Fruit fly (Drosophila melanogaster): Measurements from ENCODE around the gene Tl.

The Tl gene

DNA sequence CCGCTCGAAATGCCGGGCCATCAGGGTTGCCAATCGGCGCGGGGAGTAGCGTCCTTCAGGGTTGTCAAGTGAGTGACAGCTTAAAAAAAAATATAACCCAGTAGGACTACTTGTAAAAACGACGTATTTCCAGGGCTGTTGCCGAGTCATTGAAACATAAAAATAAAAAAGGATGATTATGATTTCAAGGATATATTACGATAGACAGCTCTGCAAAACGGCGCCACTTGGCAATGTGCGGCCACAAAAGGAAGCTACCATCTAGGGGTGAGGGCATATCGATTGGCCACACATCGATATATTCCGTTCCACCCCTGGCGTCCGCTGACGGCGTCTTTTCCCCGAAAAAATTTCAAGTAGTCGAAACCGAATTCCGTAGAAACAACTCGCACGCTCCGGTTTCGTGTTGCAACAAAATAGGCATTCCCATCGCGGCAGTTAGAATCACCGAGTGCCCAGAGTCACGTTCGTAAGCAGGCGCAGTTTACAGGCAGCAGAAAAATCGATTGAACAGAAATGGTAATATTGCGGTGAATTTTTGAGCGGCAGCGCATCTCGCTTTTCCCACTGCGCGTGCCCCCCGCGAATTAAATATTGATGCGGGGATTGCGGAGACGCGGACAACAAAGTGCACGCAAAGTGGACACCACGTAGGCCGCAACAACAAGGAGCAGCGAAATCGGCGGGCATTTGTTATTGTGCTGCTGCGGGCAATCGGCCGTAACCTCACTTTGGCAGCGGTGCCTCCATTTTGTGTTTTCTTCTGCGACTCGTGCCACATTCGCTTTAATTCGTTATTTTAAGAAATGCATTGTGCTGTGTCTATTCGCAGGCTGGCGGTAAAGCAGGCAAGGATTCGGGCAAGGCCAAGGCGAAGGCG, 68.0 kb downstream of the Tl start, which contains the start of the genes ball and His2Av (continued):
- 0 out of 2 replicates have a peak, but pooled peaks have one; percentile 13 for TF ChIP-seq cas (GFP tag; IDR thresholded peaks at IDR 0.05)
- peak; percentile 85 for TF ChIP-seq CG13624 (GFP tag; optimal IDR thresholded peaks at IDR 0.05)
- TF ChIP-seq CG3995 (GFP tag; optimal IDR thresholded peaks at IDR 0.05): peak; percentile 68
- TF ChIP-seq ranshi (GFP tag; IDR thresholded peaks at IDR 0.05): peak; percentile 74
- TF ChIP-seq Nf-YB (GFP tag; optimal IDR thresholded peaks at IDR 0.05): peak; percentile 47
- TF ChIP-seq CG10959 (GFP tag; IDR thresholded peaks at IDR 0.05): peak; percentile 73
- TF ChIP-seq h (optimal IDR thresholded peaks at IDR 0.05): no peak
- peak; percentile 69 for TF ChIP-seq CG15601 (tag; optimal IDR thresholded peaks at IDR 0.05)
- TF ChIP-seq onecut (GFP tag; IDR thresholded peaks at IDR 0.05): peak; percentile 83
- TF ChIP-seq sd (tag; optimal IDR thresholded peaks at IDR 0.05): peak; percentile 89
- peak; percentile 57; the same call in 1 of the 2 replicates for TF ChIP-seq ap (GFP tag; IDR thresholded peaks at IDR 0.05)
- 0 out of 2 replicates have a peak, but pooled peaks have one; percentile 59 for TF ChIP-seq dati (GFP tag; IDR thresholded peaks at IDR 0.05)
- peak; percentile 85 for TF ChIP-seq Awh (GFP tag; IDR thresholded peaks at IDR 0.05)
- peak; percentile 91 for TF ChIP-seq Hmr (GFP tag; optimal IDR thresholded peaks at IDR 0.05)
- TF ChIP-seq CG13123 (GFP tag; optimal IDR thresholded peaks at IDR 0.05): peak; percentile 77
- TF ChIP-seq CG34422 (GFP tag; IDR thresholded peaks at IDR 0.05): peak; percentile 83
- peak; percentile 54 for TF ChIP-seq CG4282 (GFP tag; optimal IDR thresholded peaks at IDR 0.05)
- peak; percentile 76 for TF ChIP-seq CG3163 (GFP tag; optimal IDR thresholded peaks at IDR 0.05)
- TF ChIP-seq Doc2 (GFP tag; IDR thresholded peaks at IDR 0.05): no peak
- peak; percentile 89; the same call in 2 of the 3 replicates for TF ChIP-seq otp (GFP tag; IDR thresholded peaks at IDR 0.05)
- peak; percentile 91 for TF ChIP-seq CG30403 (GFP tag; optimal IDR thresholded peaks at IDR 0.05)
- peak; percentile 78 for TF ChIP-seq CG8089 (GFP tag; optimal IDR thresholded peaks at IDR 0.05)
- peak; percentile 60 for TF ChIP-seq CG6854 (GFP tag; optimal IDR thresholded peaks at IDR 0.05)
- TF ChIP-seq CG8359 (GFP tag; optimal IDR thresholded peaks at IDR 0.05; ENCODE audit: borderline replicate concordance): no peak
- TF ChIP-seq NC2β (GFP tag; optimal IDR thresholded peaks at IDR 0.05): peak; percentile 92
- peak; percentile 82 for TF ChIP-seq PHDP (tag; optimal IDR thresholded peaks at IDR 0.05)
- TF ChIP-seq Tbp (GFP tag; optimal IDR thresholded peaks at IDR 0.05): no peak
- TF ChIP-seq Bteb2 (GFP tag; optimal IDR thresholded peaks at IDR 0.05): peak; percentile 82
- peak; percentile 65 for TF ChIP-seq HmgD (GFP tag; optimal IDR thresholded peaks at IDR 0.05)
- TF ChIP-seq lola (GFP tag; optimal IDR thresholded peaks at IDR 0.05): peak in 1 of 3 experiments; percentile 71
- peak; percentile 75 for TF ChIP-seq CG12236 (GFP tag; optimal IDR thresholded peaks at IDR 0.05)
- peak; percentile 19 for TF ChIP-seq nom (GFP tag; optimal IDR thresholded peaks at IDR 0.05)
- TF ChIP-seq Blimp-1 (GFP tag; optimal IDR thresholded peaks at IDR 0.05): peak; percentile 76
- peak; percentile 75 for TF ChIP-seq CG11504 (tag; optimal IDR thresholded peaks at IDR 0.05)
- peak; percentile 79 for TF ChIP-seq CG11398 (GFP tag; optimal IDR thresholded peaks at IDR 0.05)
- TF ChIP-seq Dfd (GFP tag; optimal IDR thresholded peaks at IDR 0.05): no peak
- TF ChIP-seq dan (GFP tag; IDR thresholded peaks at IDR 0.05): no peak
- TF ChIP-seq mam (GFP tag; optimal IDR thresholded peaks at IDR 0.05): peak; percentile 91
- TF ChIP-seq CG4820 (GFP tag; optimal IDR thresholded peaks at IDR 0.05): peak; percentile 81
- TF ChIP-seq CG2202 (tag; optimal IDR thresholded peaks at IDR 0.05): peak; percentile 70
- peak; percentile 90 for TF ChIP-seq CG16863 (GFP tag; optimal IDR thresholded peaks at IDR 0.05)
- peak; percentile 61 for TF ChIP-seq D19A (tag; optimal IDR thresholded peaks at IDR 0.05)
- peak; percentile 94 for TF ChIP-seq pzg (GFP tag; optimal IDR thresholded peaks at IDR 0.05)
- TF ChIP-seq slp2 (GFP tag; optimal IDR thresholded peaks at IDR 0.05): peak; percentile 71
- peak; percentile 58 for TF ChIP-seq fd102C (GFP tag; optimal IDR thresholded peaks at IDR 0.05)
- TF ChIP-seq tap (tag; optimal IDR thresholded peaks at IDR 0.05): peak; percentile 53
- TF ChIP-seq Drgx (GFP tag; IDR thresholded peaks at IDR 0.05): peak; percentile 72
- peak; percentile 81 for TF ChIP-seq Sox102F (GFP tag; optimal IDR thresholded peaks at IDR 0.05)
- TF ChIP-seq abd-A (tag; optimal IDR thresholded peaks at IDR 0.05): no peak
